Fruit fly (Drosophila melanogaster) whole organism, embryonic: Measurements from ENCODE around the gene lilli.

Source experiments
- Atf3 ChIP-seq: fragments of 200-800 bp; sonication (Bioruptor generic); optimal IDR thresholded peaks from 3 replicates; lab custom pipeline; 2016; ENCODE audit warnings: missing biosample characterization, missing genetic modification characterization
- CG10209 ChIP-seq: fragments of 200-800 bp; sonication (Bioruptor generic); optimal IDR thresholded peaks from 3 replicates; lab custom pipeline; 2017; ENCODE audit warnings: missing biosample characterization, mild to moderate bottlenecking, missing genetic modification characterization, missing genetic modification reagents
- CG11398 ChIP-seq: fragments of 200-800 bp; sonication (Bioruptor generic); optimal IDR thresholded peaks from 2 replicates; lab custom pipeline; 2016; ENCODE audit warnings: missing biosample characterization, missing genetic modification characterization
- CG13123 ChIP-seq: fragments of 200-800 bp; sonication (Bioruptor generic); optimal IDR thresholded peaks from 2 replicates; lab custom pipeline; 2016; ENCODE audit warnings: missing biosample characterization, missing genetic modification characterization
- CG13424 ChIP-seq: fragments of 200-800 bp; sonication (Bioruptor generic); optimal IDR thresholded peaks from 2 replicates; lab custom pipeline; 2019; ENCODE audit warnings: missing biosample characterization, mild to moderate bottlenecking, missing genetic modification characterization, moderate library complexity
- CG14014 ChIP-seq: fragments of 200-800 bp; sonication (Bioruptor generic); IDR thresholded peaks from 2 replicates; pipeline ENCODE4 v1.3.6; 2022; ENCODE audit warnings: missing biosample characterization, missing genetic modification characterization
- CG15479 ChIP-seq: fragments of 200-800 bp; sonication (Bioruptor generic); optimal IDR thresholded peaks from 3 replicates; lab custom pipeline; 2019; ENCODE audit warnings: missing biosample characterization, mild to moderate bottlenecking, missing genetic modification characterization, moderate library complexity
- CG17385 ChIP-seq: fragments of 200-800 bp; sonication (Bioruptor generic); optimal IDR thresholded peaks from 3 replicates; lab custom pipeline; 2018; ENCODE audit warnings: missing biosample characterization, mild to moderate bottlenecking, missing genetic modification characterization
- CG18599 ChIP-seq: fragments of 200-800 bp; sonication (Bioruptor generic); optimal IDR thresholded peaks from 3 replicates; lab custom pipeline; 2017; ENCODE audit warnings: missing biosample characterization, missing genetic modification characterization, mild to moderate bottlenecking, moderate library complexity, missing genetic modification reagents
- CG2889 ChIP-seq: fragments of 200-800 bp; sonication (Bioruptor generic); IDR thresholded peaks from 3 replicates; pipeline ENCODE4 v1.3.6; 2022; ENCODE audit warnings: missing biosample characterization, missing genetic modification characterization
- CG31441 ChIP-seq: fragments of 200-800 bp; sonication (Bioruptor generic); IDR thresholded peaks from 2 replicates; pipeline ENCODE4 v1.3.6; 2022; ENCODE audit warnings: missing biosample characterization, missing genetic modification characterization
- CG3163 ChIP-seq: fragments of 200-800 bp; sonication (Bioruptor generic); optimal IDR thresholded peaks from 3 replicates; lab custom pipeline; 2016; ENCODE audit warnings: missing biosample characterization, missing genetic modification characterization
- CG32772 ChIP-seq: fragments of 200-800 bp; sonication (Bioruptor generic); IDR thresholded peaks from 2 replicates; pipeline ENCODE4 v1.3.6; 2022; ENCODE audit warnings: missing biosample characterization, missing genetic modification characterization
- CG3281 ChIP-seq: fragments of 200-800 bp; sonication (Bioruptor generic); optimal IDR thresholded peaks from 3 replicates; lab custom pipeline; 2017; ENCODE audit warnings: missing biosample characterization, mild to moderate bottlenecking, missing genetic modification characterization
- CG34224 ChIP-seq: fragments of 200-800 bp; sonication (Bioruptor generic); IDR thresholded peaks from 3 replicates; pipeline ENCODE4 v1.3.6; 2022; ENCODE audit warnings: missing biosample characterization, missing genetic modification characterization; ENCODE audit not compliant: partially characterized antibody
- CG4404 ChIP-seq: fragments of 200-800 bp; sonication (Bioruptor generic); IDR thresholded peaks from 2 replicates; pipeline ENCODE4 v1.3.6; 2022; ENCODE audit warnings: missing biosample characterization, missing genetic modification characterization
- CG6689 ChIP-seq: fragments of 200-800 bp; sonication (Bioruptor generic); IDR thresholded peaks from 2 replicates; pipeline ENCODE4 v1.3.6; 2022; ENCODE audit warnings: missing biosample characterization, missing genetic modification characterization
- CG6765 ChIP-seq: fragments of 200-800 bp; sonication (Bioruptor generic); optimal IDR thresholded peaks from 3 replicates; lab custom pipeline; 2017; ENCODE audit warnings: missing biosample characterization, mild to moderate bottlenecking, missing genetic modification characterization
- Dbx ChIP-seq: fragments of 200-800 bp; sonication (Bioruptor generic); IDR thresholded peaks from 3 replicates; pipeline ENCODE4 v1.3.6; 2022; ENCODE audit warnings: missing biosample characterization, missing genetic modification characterization
- Dfd ChIP-seq, 2 experiments: fragments of >200 bp; optimal IDR thresholded peaks; 2 replicates each; lab custom pipeline; 2017; ENCODE audit warnings: missing biosample characterization in 2 of 2, missing genetic modification characterization in 2 of 2
- Dip2 ChIP-seq: fragments of 200-800 bp; sonication (Bioruptor generic); IDR thresholded peaks from 2 replicates; pipeline ENCODE4 v1.3.6; 2022; ENCODE audit warnings: missing biosample characterization, missing genetic modification characterization
- Doc3 ChIP-seq: fragments of 200-800 bp; sonication (Bioruptor generic); IDR thresholded peaks from 3 replicates; pipeline ENCODE4 v1.3.6; 2022; ENCODE audit warnings: missing biosample characterization, missing genetic modification characterization; ENCODE audit not compliant: partially characterized antibody
- Dp ChIP-seq: fragments of 200-800 bp; sonication (Bioruptor generic); optimal IDR thresholded peaks from 2 replicates; lab custom pipeline; 2018; ENCODE audit warnings: missing biosample characterization, mild to moderate bottlenecking, missing genetic modification characterization, moderate library complexity
- Nf-YA ChIP-seq: fragments of 200-800 bp; sonication (Bioruptor generic); IDR thresholded peaks from 2 replicates; pipeline ENCODE4 v1.3.6; 2022; ENCODE audit warnings: missing biosample characterization, missing genetic modification characterization
- NfI ChIP-seq: fragments of 200-800 bp; sonication (Bioruptor generic); optimal IDR thresholded peaks from 3 replicates; lab custom pipeline; 2018; ENCODE audit warnings: missing biosample characterization, mild to moderate bottlenecking, missing genetic modification characterization, moderate library complexity
- Ptx1 ChIP-seq: fragments of 200-800 bp; sonication (Bioruptor generic); IDR thresholded peaks from 2 replicates; pipeline ENCODE4 v1.3.6; 2022; ENCODE audit warnings: missing biosample characterization, missing genetic modification characterization
- amos ChIP-seq: fragments of 200-800 bp; sonication (Bioruptor generic); IDR thresholded peaks from 2 replicates; pipeline ENCODE4 v1.3.6; 2022; ENCODE audit warnings: missing biosample characterization, missing genetic modification characterization; ENCODE audit not compliant: partially characterized antibody
- ara ChIP-seq: fragments of 200-800 bp; sonication (Bioruptor generic); IDR thresholded peaks from 2 replicates; pipeline ENCODE4 v1.3.6; 2022; ENCODE audit warnings: missing biosample characterization, missing genetic modification characterization
- ash1 ChIP-seq: fragments of 200-800 bp; sonication (Bioruptor generic); optimal IDR thresholded peaks from 2 replicates; lab custom pipeline; 2018; ENCODE audit warnings: missing biosample characterization, mild to moderate bottlenecking, missing genetic modification characterization
- bab2 ChIP-seq: fragments of 200-800 bp; sonication (Bioruptor generic); optimal IDR thresholded peaks from 2 replicates; lab custom pipeline; 2016; ENCODE audit warnings: missing biosample characterization, missing genetic modification characterization
- ems ChIP-seq: fragments of 200-800 bp; sonication (Bioruptor generic); optimal IDR thresholded peaks from 3 replicates; lab custom pipeline; 2016; ENCODE audit warnings: missing biosample characterization, missing genetic modification characterization
- en ChIP-seq: fragments of 200-800 bp; sonication (Bioruptor generic); optimal IDR thresholded peaks from 2 replicates; lab custom pipeline; 2016; ENCODE audit warnings: missing biosample characterization, missing genetic modification characterization
- grau ChIP-seq: fragments of 200-800 bp; optimal IDR thresholded peaks from 3 replicates; lab custom pipeline; 2019; ENCODE audit warnings: missing biosample characterization, mild to moderate bottlenecking, missing genetic modification characterization, moderate library complexity
- gro ChIP-seq: fragments of 200-800 bp; sonication (Bioruptor generic); optimal IDR thresholded peaks from 2 replicates; lab custom pipeline; 2016; ENCODE audit warnings: missing biosample characterization, missing genetic modification characterization
- jigr1 ChIP-seq: fragments of 200-800 bp; sonication (Bioruptor generic); IDR thresholded peaks from 3 replicates; pipeline ENCODE4 v1.3.6; 2022; ENCODE audit warnings: missing biosample characterization, missing genetic modification characterization
- lmd ChIP-seq: fragments of 200-800 bp; sonication (Bioruptor generic); IDR thresholded peaks from 2 replicates; pipeline ENCODE4 v1.3.6; 2022; ENCODE audit warnings: missing biosample characterization, missing genetic modification characterization
- luna ChIP-seq: fragments of 200-800 bp; sonication (Bioruptor generic); optimal IDR thresholded peaks from 2 replicates; lab custom pipeline; 2016; ENCODE audit warnings: missing biosample characterization, missing genetic modification characterization
- nmo ChIP-seq: fragments of 200-800 bp; sonication (Bioruptor generic); optimal IDR thresholded peaks from 2 replicates; lab custom pipeline; 2018; ENCODE audit warnings: missing biosample characterization, mild to moderate bottlenecking, missing genetic modification characterization, moderate library complexity
- org-1 ChIP-seq: fragments of 200-800 bp; sonication (Bioruptor generic); optimal IDR thresholded peaks from 2 replicates; lab custom pipeline; 2017; ENCODE audit warnings: missing biosample characterization, missing genetic modification characterization
- otp ChIP-seq: fragments of 200-800 bp; sonication (Bioruptor generic); IDR thresholded peaks from 3 replicates; pipeline ENCODE4, ENCODE4 v1.3.6; 2022; ENCODE audit warnings: missing biosample characterization, missing genetic modification characterization
- pb ChIP-seq: fragments of 200-800 bp; sonication (Bioruptor generic); optimal IDR thresholded peaks from 3 replicates; lab custom pipeline; 2016; ENCODE audit warnings: missing biosample characterization, missing genetic modification characterization
- pita ChIP-seq: fragments of 200-800 bp; sonication (Bioruptor generic); optimal IDR thresholded peaks from 2 replicates; lab custom pipeline; 2017; ENCODE audit warnings: missing biosample characterization, mild to moderate bottlenecking, missing genetic modification characterization
- pnt ChIP-seq: fragments of 200-800 bp; sonication (Bioruptor generic); optimal IDR thresholded peaks from 3 replicates; lab custom pipeline; 2016; ENCODE audit warnings: missing biosample characterization, missing genetic modification characterization
- pros ChIP-seq: fragments of 200-800 bp; sonication (Bioruptor generic); optimal IDR thresholded peaks from 3 replicates; lab custom pipeline; 2019; ENCODE audit warnings: missing biosample characterization, mild to moderate bottlenecking, missing genetic modification characterization, moderate library complexity
- salm ChIP-seq: fragments of 200-800 bp; sonication (Bioruptor generic); optimal IDR thresholded peaks from 2 replicates; lab custom pipeline; 2018; ENCODE audit warnings: missing biosample characterization, mild to moderate bottlenecking, missing genetic modification characterization
- sna ChIP-seq: fragments of 200-800 bp; sonication (Bioruptor generic); IDR thresholded peaks from 2 replicates; pipeline ENCODE4 v1.3.6; 2022; ENCODE audit warnings: missing biosample characterization, missing genetic modification characterization; ENCODE audit not compliant: partially characterized antibody
- ttk ChIP-seq: fragments of 200-800 bp; sonication (Bioruptor generic); IDR thresholded peaks from 2 replicates; pipeline ENCODE4 v2.1.2; 2022; ENCODE audit warnings: missing biosample characterization, missing genetic modification characterization
- vvl ChIP-seq: fragments of 200-800 bp; sonication (Bioruptor generic); IDR thresholded peaks from 2 replicates; pipeline ENCODE4 v1.3.6; 2022; ENCODE audit warnings: missing biosample characterization, missing genetic modification characterization
- zen2 ChIP-seq: fragments of 200-800 bp; sonication (Bioruptor generic); IDR thresholded peaks from 3 replicates; pipeline ENCODE4 v1.3.6; 2022; ENCODE audit warnings: missing biosample characterization, missing genetic modification characterization; ENCODE audit not compliant: partially characterized antibody
- zf30C ChIP-seq: fragments of 200-800 bp; sonication (Bioruptor generic); optimal IDR thresholded peaks from 3 replicates; lab custom pipeline; 2018; ENCODE audit warnings: missing biosample characterization, mild to moderate bottlenecking, missing genetic modification characterization

lilli gene

dm6 chr2L:2861885-2862620, 23.7 kb upstream of the lilli start (continued):
- TF ChIP-seq Ptx1 (GFP tag; lab: Robert Waterston, UW), result no peak
- TF ChIP-seq amos (GFP tag; lab: Robert Waterston, UW), result peak; percentile 60; the same call in 1 of the 2 replicates
- no peak for TF ChIP-seq CG15479 (GFP tag; lab: Kevin White, UChicago)
- TF ChIP-seq CG11398, result no peak
- peak; percentile 20 for TF ChIP-seq CG3163 (GFP tag; lab: Kevin White, UChicago)
- TF ChIP-seq Dfd (GFP tag; optimal IDR thresholded peaks at IDR 0.05; lab: Kevin White, UChicago), result no peak
- TF ChIP-seq CG2889, result no peak
- TF ChIP-seq nmo (GFP tag; lab: Kevin White, UChicago), result peak; percentile 6
- peak; percentile 1 for TF ChIP-seq NfI (GFP tag; lab: Kevin White, UChicago)
- TF ChIP-seq Atf3 (GFP tag; lab: Kevin White, UChicago), result no peak
- TF ChIP-seq CG17385 (GFP tag; lab: Kevin White, UChicago), result peak; percentile 3
- no peak for TF ChIP-seq CG4404 (GFP tag; lab: Robert Waterston, UW)
- TF ChIP-seq gro, result peak; percentile 17
- peak; percentile 71 for TF ChIP-seq CG18599 (GFP tag; lab: Kevin White, UChicago)
- no peak for TF ChIP-seq jigr1 (GFP tag; lab: Robert Waterston, UW)
- no peak for TF ChIP-seq grau (tag; lab: Kevin White, UChicago)
- no peak for TF ChIP-seq lmd (GFP tag; lab: Robert Waterston, UW)
- TF ChIP-seq en, result no peak
- TF ChIP-seq CG31441 (GFP tag; lab: Robert Waterston, UW), result no peak
- TF ChIP-seq CG3281 (GFP tag; lab: Kevin White, UChicago), result peak; percentile 22
- TF ChIP-seq bab2 (GFP tag; lab: Kevin White, UChicago), result no peak
- no peak for TF ChIP-seq Dp (GFP tag; lab: Kevin White, UChicago)
- no peak for TF ChIP-seq pnt
- TF ChIP-seq Doc3 (GFP tag; lab: Robert Waterston, UW), result 0 out of 3 replicates have a peak, but pooled peaks have one; percentile 35
- TF ChIP-seq Nf-YA (GFP tag; lab: Robert Waterston, UW), result no peak
- no peak; the same call in 1 of the 3 replicates for TF ChIP-seq zen2
- no peak for TF ChIP-seq ara (GFP tag; lab: Robert Waterston, UW)
- no peak for TF ChIP-seq ttk (GFP tag; lab: Robert Waterston, UW)
- peak; percentile 39 for TF ChIP-seq pros (GFP tag; lab: Kevin White, UChicago)
- TF ChIP-seq sna (GFP tag; lab: Robert Waterston, UW), result 0 out of 2 replicates have a peak, but pooled peaks have one; percentile 39
- TF ChIP-seq pb, result no peak
- TF ChIP-seq zf30C (GFP tag; lab: Kevin White, UChicago), result peak; percentile 55
- TF ChIP-seq CG34224 (GFP tag; lab: Robert Waterston, UW), result peak; percentile 58; the same call in 2 of the 3 replicates
- TF ChIP-seq pita, result no peak
- TF ChIP-seq luna (GFP tag; lab: Kevin White, UChicago), result no peak
- no peak for TF ChIP-seq CG13123 (GFP tag; lab: Kevin White, UChicago)
- no peak for TF ChIP-seq salm (tag; lab: Kevin White, UChicago)
- peak; percentile 18; the same call in 1 of the 3 replicates for TF ChIP-seq Dbx
- no peak for TF ChIP-seq CG10209 (GFP tag; lab: Kevin White, UChicago)
- no peak for TF ChIP-seq CG32772 (GFP tag; lab: Robert Waterston, UW)
- 0 out of 2 replicates have a peak, but pooled peaks have one; percentile 6 for TF ChIP-seq CG14014 (GFP tag; lab: Robert Waterston, UW)
- TF ChIP-seq ash1 (GFP tag; lab: Kevin White, UChicago), result no peak
- TF ChIP-seq CG6689 (GFP tag; lab: Robert Waterston, UW), result no peak
- TF ChIP-seq Dip2 (GFP tag; lab: Robert Waterston, UW), result no peak
- no peak for TF ChIP-seq CG13424 (tag; lab: Kevin White, UChicago)
- peak; percentile 58; the same call in 1 of the 2 replicates for TF ChIP-seq vvl
- peak; percentile 26 for TF ChIP-seq ems (GFP tag; lab: Kevin White, UChicago)
- 0 out of 3 replicates have a peak, but pooled peaks have one; percentile 64 for TF ChIP-seq otp (GFP tag; lab: Robert Waterston, UW)
- TF ChIP-seq CG6765 (GFP tag; lab: Kevin White, UChicago), result no peak
- TF ChIP-seq org-1, result no peak
